Worm (Caenorhabditis elegans) whole organism, L3 larva: Measurements from ENCODE around the gene pqn-83.
A peak's percentile ranks its signal among the peaks of the same experiment; 100 is the strongest.

Source experiments
- R02D3.7 ChIP-seq: fragments of 150-350 bp; optimal IDR thresholded peaks from 2 replicates; lab custom pipeline; 2014; ENCODE audit warnings: missing biosample characterization, missing genetic modification characterization
- ZK546.5 ChIP-seq: sonication (generic microtip); optimal IDR thresholded peaks from 2 replicates; lab custom pipeline; 2017; ENCODE audit warnings: missing biosample characterization, missing genetic modification characterization
- ama-1 ChIP-seq: fragments of 150-350 bp; optimal IDR thresholded peaks from 2 replicates; lab custom pipeline; 2018
- ceh-16 ChIP-seq: sonication (generic microtip); optimal IDR thresholded peaks from 2 replicates; lab custom pipeline; 2017; ENCODE audit warnings: missing biosample characterization, missing genetic modification characterization
- ceh-9 ChIP-seq: sonication (generic microtip); optimal IDR thresholded peaks from 2 replicates; lab custom pipeline; 2018; ENCODE audit warnings: missing biosample characterization, missing genetic modification characterization
- daf-12 ChIP-seq: fragments of 150-350 bp; optimal IDR thresholded peaks from 2 replicates; lab custom pipeline; 2014; ENCODE audit warnings: missing biosample characterization, missing genetic modification reagents, missing genetic modification characterization
- egl-27 ChIP-seq: sonication (generic microtip); optimal IDR thresholded peaks from 4 replicates; lab custom pipeline; 2017; ENCODE audit warnings: missing biosample characterization, missing genetic modification reagents, missing genetic modification characterization
- egl-5 ChIP-seq: fragments of 150-350 bp; optimal IDR thresholded peaks from 2 replicates; lab custom pipeline; 2017; ENCODE audit warnings: missing biosample characterization, missing genetic modification reagents, missing genetic modification characterization, inconsistent platforms
- elt-3 ChIP-seq, 3 experiments: fragments of 150-350 bp in 1 of 3; sonication (generic microtip) in 2 of 3; optimal IDR thresholded peaks; 2 replicates in 2 of 3; 4 replicates in 1 of 3; lab custom pipeline; 2014 to 2017; ENCODE audit warnings: missing biosample characterization in 3 of 3, missing genetic modification characterization in 3 of 3
- eor-1 ChIP-seq, 2 experiments: fragments of 150-350 bp; optimal IDR thresholded peaks; 2 replicates each; lab custom pipeline; 2014 to 2018; ENCODE audit warnings: missing biosample characterization in 2 of 2, missing genetic modification characterization in 2 of 2
- fkh-10 ChIP-seq: sonication (generic microtip); optimal IDR thresholded peaks from 2 replicates; lab custom pipeline; 2017; ENCODE audit warnings: missing biosample characterization, missing genetic modification reagents, missing genetic modification characterization
- fos-1 ChIP-seq: fragments of 150-350 bp; optimal IDR thresholded peaks from 2 replicates; lab custom pipeline; 2014; ENCODE audit warnings: missing biosample characterization, missing genetic modification characterization
- hmg-11 ChIP-seq: sonication (generic microtip); optimal IDR thresholded peaks from 2 replicates; lab custom pipeline; 2016; ENCODE audit warnings: missing genetic modification characterization, missing compliant biosample characterization
- lin-15B ChIP-seq: fragments of 150-350 bp; optimal IDR thresholded peaks from 2 replicates; lab custom pipeline; 2014; ENCODE audit warnings: missing biosample characterization, missing genetic modification characterization
- lin-39 ChIP-seq: fragments of 150-350 bp; optimal IDR thresholded peaks from 2 replicates; lab custom pipeline; 2018; ENCODE audit warnings: missing biosample characterization, missing genetic modification reagents, missing genetic modification characterization
- lsy-12 ChIP-seq: sonication (generic microtip); optimal IDR thresholded peaks from 2 replicates; lab custom pipeline; 2016; ENCODE audit warnings: mild to moderate bottlenecking, missing genetic modification characterization, missing compliant biosample characterization
- mdl-1 ChIP-seq: fragments of 150-350 bp; optimal IDR thresholded peaks from 2 replicates; lab custom pipeline; 2014; ENCODE audit warnings: missing biosample characterization, missing genetic modification characterization
- mml-1 ChIP-seq: fragments of 150-350 bp; sonication (generic microtip); optimal IDR thresholded peaks from 3 replicates; lab custom pipeline; 2014; ENCODE audit warnings: missing biosample characterization, missing genetic modification characterization
- nfya-1 ChIP-seq: sonication (generic microtip); optimal IDR thresholded peaks from 2 replicates; lab custom pipeline; 2017; ENCODE audit warnings: missing genetic modification characterization, mild to moderate bottlenecking, missing compliant biosample characterization, antibody characterized with exemption, moderate library complexity; ENCODE audit not compliant: insufficient read depth
- nhr-11 ChIP-seq: fragments of 150-350 bp; optimal IDR thresholded peaks from 2 replicates; lab custom pipeline; 2014; ENCODE audit warnings: missing biosample characterization, missing genetic modification characterization
- nhr-12 ChIP-seq: fragments of 150-350 bp; optimal IDR thresholded peaks from 2 replicates; lab custom pipeline; 2014; ENCODE audit warnings: missing biosample characterization, missing genetic modification characterization
- nhr-237 ChIP-seq: fragments of 150-350 bp; optimal IDR thresholded peaks from 2 replicates; lab custom pipeline; 2014; ENCODE audit warnings: missing biosample characterization, missing genetic modification characterization
- nhr-25 ChIP-seq: sonication (generic microtip); optimal IDR thresholded peaks from 2 replicates; lab custom pipeline; 2017; ENCODE audit warnings: missing biosample characterization, missing genetic modification characterization
- nhr-28 ChIP-seq: fragments of 150-350 bp; optimal IDR thresholded peaks from 2 replicates; lab custom pipeline; 2014; ENCODE audit warnings: missing biosample characterization, missing genetic modification characterization
- nhr-43 ChIP-seq: sonication (generic microtip); optimal IDR thresholded peaks from 2 replicates; lab custom pipeline; 2016; ENCODE audit warnings: mild to moderate bottlenecking, missing genetic modification characterization, missing compliant biosample characterization; ENCODE audit not compliant: poor library complexity, severe bottlenecking
- nhr-67 ChIP-seq: fragments of 150-350 bp; optimal IDR thresholded peaks from 2 replicates; lab custom pipeline; 2014; ENCODE audit warnings: missing biosample characterization, missing genetic modification characterization
- nhr-76 ChIP-seq: fragments of 150-350 bp; sonication (generic microtip); optimal IDR thresholded peaks from 5 replicates; lab custom pipeline; 2014; ENCODE audit warnings: missing biosample characterization, missing genetic modification characterization
- nhr-77 ChIP-seq: fragments of 150-350 bp; optimal IDR thresholded peaks from 2 replicates; lab custom pipeline; 2014; ENCODE audit warnings: missing biosample characterization, missing genetic modification characterization
- pha-4 ChIP-seq: fragments of 150-350 bp; optimal IDR thresholded peaks from 2 replicates; lab custom pipeline; 2014; ENCODE audit warnings: missing biosample characterization, missing genetic modification reagents, missing genetic modification characterization
- pqm-1 ChIP-seq: fragments of 150-350 bp; optimal IDR thresholded peaks from 2 replicates; lab custom pipeline; 2017; ENCODE audit warnings: missing biosample characterization, missing genetic modification characterization, inconsistent platforms
- sea-2 ChIP-seq: fragments of 150-350 bp; sonication (generic microtip); optimal IDR thresholded peaks from 4 replicates; lab custom pipeline; 2014; ENCODE audit warnings: missing biosample characterization, missing genetic modification reagents, missing genetic modification characterization
- skn-1 ChIP-seq: fragments of 150-350 bp; optimal IDR thresholded peaks from 2 replicates; lab custom pipeline; 2014; ENCODE audit warnings: missing biosample characterization, missing genetic modification characterization
- snpc-4 ChIP-seq: fragments of 150-350 bp; optimal IDR thresholded peaks from 2 replicates; lab custom pipeline; 2014; ENCODE audit warnings: missing biosample characterization, missing genetic modification characterization
- tbx-2 ChIP-seq: sonication (generic microtip); optimal IDR thresholded peaks from 2 replicates; lab custom pipeline; 2016; ENCODE audit warnings: mild to moderate bottlenecking, missing genetic modification characterization, missing compliant biosample characterization
- unc-39 ChIP-seq: sonication (generic microtip); optimal IDR thresholded peaks from 4 replicates; lab custom pipeline; 2017; ENCODE audit warnings: missing biosample characterization, missing genetic modification characterization
- unc-62 ChIP-seq: fragments of 150-350 bp; sonication (generic microtip); optimal IDR thresholded peaks from 4 replicates; lab custom pipeline; 2014; ENCODE audit warnings: missing biosample characterization, missing genetic modification reagents, missing genetic modification characterization
- zag-1 ChIP-seq: fragments of 150-350 bp; optimal IDR thresholded peaks from 2 replicates; lab custom pipeline; 2014; ENCODE audit warnings: missing biosample characterization, missing genetic modification characterization
- ztf-11 ChIP-seq: fragments of 150-350 bp; optimal IDR thresholded peaks from 2 replicates; lab custom pipeline; 2014; ENCODE audit warnings: missing biosample characterization, missing genetic modification characterization
- ztf-4 ChIP-seq: fragments of 150-350 bp; optimal IDR thresholded peaks from 2 replicates; lab custom pipeline; 2014; ENCODE audit warnings: missing biosample characterization, missing genetic modification characterization

pqn-83 gene

DNA sequence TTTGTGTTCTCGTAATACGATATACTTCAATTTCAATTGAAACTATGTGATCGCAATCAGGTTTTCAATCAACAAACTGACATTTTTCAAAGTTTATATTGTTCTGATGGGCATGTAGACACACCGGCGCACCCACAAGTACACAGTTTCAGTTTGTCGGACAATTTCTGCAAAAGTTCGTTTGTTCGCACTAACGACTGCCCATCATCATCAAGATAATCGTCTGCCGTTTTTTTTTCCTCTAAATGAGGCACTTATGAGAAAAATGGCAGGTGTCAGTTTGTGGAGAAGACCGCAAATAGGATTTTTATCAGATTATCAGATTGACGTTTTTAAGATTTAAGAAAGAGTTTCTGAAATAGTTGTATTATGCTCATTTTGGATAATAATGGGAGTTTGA is 32.4 kb downstream of the pqn-83 start:
- TF ChIP-seq ceh-9, result no peak
- peak; percentile 22 for TF ChIP-seq egl-5 (tag; lab: Kevin White, UChicago)
- TF ChIP-seq, all 47 proteins: peak for 1

DNA sequence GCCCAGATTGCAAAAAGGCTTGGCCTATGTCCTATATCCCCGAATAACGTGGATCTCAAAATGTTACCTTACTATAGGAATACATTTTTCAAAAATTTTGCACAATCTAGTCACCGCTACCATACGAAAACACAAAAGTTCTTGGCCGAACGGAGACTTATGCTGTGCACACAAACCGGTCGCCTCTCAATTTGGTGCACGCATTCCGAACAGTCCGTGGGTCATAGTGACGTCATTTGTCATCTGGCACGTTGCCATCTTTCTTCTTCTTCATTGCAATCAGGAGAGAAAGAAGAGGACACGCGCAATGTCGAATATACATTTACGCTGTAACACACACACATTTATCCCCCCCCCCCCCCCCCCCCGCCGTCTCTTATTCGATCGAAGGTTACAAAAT is 33.6 kb downstream of the pqn-83 start:
- TF ChIP-seq tbx-2 (tag; lab: Kevin White, UChicago) (no peak), mdl-1 (tag; lab: Kevin White, UChicago) (no peak), nhr-77 (tag; lab: Kevin White, UChicago) (no peak), egl-5 (tag; lab: Kevin White, UChicago) (no peak), ZK546.5 (tag; lab: Kevin White, UChicago) (no peak), unc-62 (GFP tag; lab: Kevin White, UChicago) (no peak), nhr-25 (tag; lab: Kevin White, UChicago) (peak; percentile 17), lsy-12 (tag; lab: Kevin White, UChicago) (peak; percentile 39)

DNA sequence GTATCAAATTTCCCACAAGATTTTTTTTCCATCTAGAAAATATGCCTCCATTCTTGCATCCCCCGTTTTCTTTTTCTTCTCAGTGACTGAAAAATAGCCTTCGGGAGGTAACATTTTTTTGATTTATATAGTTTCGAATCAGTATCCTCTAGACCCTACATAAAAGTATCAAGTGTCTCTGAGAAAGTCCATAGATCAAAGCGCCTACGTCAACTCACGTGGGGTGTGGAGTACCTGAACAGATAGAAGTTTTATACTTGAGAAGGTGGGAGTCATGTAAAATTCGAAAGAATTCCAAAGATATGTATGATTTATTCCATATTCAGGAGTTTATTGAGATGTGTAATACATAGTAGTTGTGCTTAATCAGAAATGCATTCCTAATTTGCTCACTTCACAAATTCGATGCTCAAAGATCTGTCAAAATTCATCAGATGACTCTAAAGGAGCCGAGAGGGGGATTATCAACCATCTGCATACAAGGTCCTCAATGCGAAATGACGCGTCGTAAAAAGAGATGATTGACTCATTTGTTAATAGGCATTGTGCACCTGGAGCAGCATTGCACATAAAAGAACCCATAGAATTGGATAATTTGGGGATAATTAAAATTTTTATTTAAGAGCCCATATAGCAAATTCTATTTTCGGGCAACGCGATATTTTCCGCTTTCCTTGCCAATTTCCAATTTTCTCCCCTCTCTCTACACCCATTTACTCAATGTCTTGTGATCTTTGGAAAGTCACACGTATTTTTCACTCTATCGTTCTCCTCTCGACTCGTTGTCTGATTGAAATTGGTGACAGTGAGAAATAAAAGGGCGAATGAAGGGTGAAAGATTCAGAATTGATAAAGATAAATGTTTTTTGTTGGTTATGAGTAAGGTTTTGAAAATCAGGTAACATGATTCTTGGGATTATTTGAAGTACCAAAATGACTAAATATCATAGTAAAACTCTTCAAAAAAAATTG is 34.8 kb downstream of the pqn-83 start:
- TF ChIP-seq skn-1 (tag; lab: Kevin White, UChicago) (no peak), nfya-1 (peak; percentile 2)

DNA sequence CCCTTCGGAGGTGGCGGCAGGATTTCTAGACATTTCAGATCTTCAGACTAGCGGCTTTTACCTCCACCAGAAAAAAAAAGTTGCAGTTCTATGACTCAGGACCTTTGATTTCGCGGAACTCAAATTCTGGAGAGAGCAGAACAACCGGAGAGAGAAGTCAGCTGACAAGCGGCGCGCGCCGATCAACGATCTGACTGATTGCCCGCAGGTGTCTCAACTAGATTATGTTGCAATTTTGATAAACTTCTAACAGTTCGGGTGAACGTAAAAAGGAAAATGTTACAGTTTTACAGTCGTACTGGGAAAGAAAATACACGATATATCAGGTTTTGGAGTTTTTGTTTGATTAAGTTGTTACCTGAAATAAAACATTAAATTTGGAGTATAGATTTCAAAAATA is 36.3 kb downstream of the pqn-83 start:
- TF ChIP-seq snpc-4 (tag; lab: Kevin White, UChicago) (no peak), fkh-10 (GFP tag; lab: Kevin White, UChicago) (no peak), R02D3.7 (tag; lab: Kevin White, UChicago) (no peak), nhr-43 (tag; lab: Kevin White, UChicago) (no peak), pha-4 (tag; lab: Kevin White, UChicago) (no peak), hmg-11 (no peak), tbx-2 (tag; lab: Kevin White, UChicago) (no peak), nhr-237 (tag; lab: Kevin White, UChicago) (no peak)

- TF ChIP-seq sea-2 (peak; percentile 6), pha-4 (tag; lab: Kevin White, UChicago) (peak; percentile 97), snpc-4 (tag; lab: Kevin White, UChicago) (peak; percentile 65), nhr-12 (tag; lab: Kevin White, UChicago) (no peak), zag-1 (tag; lab: Kevin White, UChicago) (peak; percentile 38), lin-39 (tag; lab: Kevin White, UChicago) (peak; percentile 97), mml-1 (tag; lab: Kevin White, UChicago) (no peak), unc-39 (tag; lab: Kevin White, UChicago) (peak; percentile 49), mdl-1 (tag; lab: Kevin White, UChicago) (peak; percentile 61), tbx-2 (tag; lab: Kevin White, UChicago) (peak; percentile 83), elt-3 (tag; optimal IDR thresholded peaks at IDR 0.05; lab: Kevin White, UChicago) (no peak), fkh-10 (GFP tag; lab: Kevin White, UChicago) (peak; percentile 98), egl-5 (tag; lab: Kevin White, UChicago) (peak; percentile 97), pqm-1 (tag; lab: Kevin White, UChicago) (peak; percentile 41), ceh-9 (no peak), fos-1 (tag; lab: Kevin White, UChicago) (peak; percentile 37), unc-62 (GFP tag; lab: Kevin White, UChicago) (peak; percentile 87), nfya-1 (peak; percentile 97), eor-1 (tag; optimal IDR thresholded peaks at IDR 0.05; lab: Kevin White, UChicago) (peak; percentile 60 to 64), lin-15B (tag; lab: Kevin White, UChicago) (peak; percentile 66), daf-12 (no peak), nhr-76 (no peak), nhr-67 (no peak), lsy-12 (tag; lab: Kevin White, UChicago) (peak; percentile 82), ceh-16 (no peak), nhr-25 (tag; lab: Kevin White, UChicago) (peak; percentile 90), nhr-11 (tag; lab: Kevin White, UChicago) (peak; percentile 77), ama-1 (lab: Kevin White, UChicago) (peak; percentile 64), ztf-11 (no peak), hmg-11 (peak; percentile 99), ztf-4 (peak; percentile 75), nhr-237 (tag; lab: Kevin White, UChicago) (no peak), nhr-28 (no peak), egl-27 (tag; lab: Kevin White, UChicago) (peak; percentile 89), nhr-43 (tag; lab: Kevin White, UChicago) (peak; percentile 49), ZK546.5 (tag; lab: Kevin White, UChicago) (no peak), nhr-77 (tag; lab: Kevin White, UChicago) (peak; percentile 19)
Measured at ce11 chrIII:13062414-13062965, 36.8 kb downstream of the pqn-83 start.
